Worm (Caenorhabditis elegans) whole organism, early embryonic: ENCODE results near the gene sym-4.

Source experiments
- F13C5.2 ChIP-seq: sonication (generic microtip); optimal IDR thresholded peaks from 2 replicates; lab custom pipeline; 2017; ENCODE audit warnings: mild to moderate bottlenecking, missing genetic modification characterization, inconsistent platforms, missing compliant biosample characterization
- aly-1 ChIP-seq: sonication (generic microtip); optimal IDR thresholded peaks from 2 replicates; lab custom pipeline; 2016; ENCODE audit warnings: missing genetic modification characterization, missing compliant biosample characterization
- ama-1 ChIP-seq: fragments of 150-350 bp; optimal IDR thresholded peaks from 2 replicates; lab custom pipeline; 2014
- ceh-36 ChIP-seq: sonication (generic microtip); optimal IDR thresholded peaks from 2 replicates; lab custom pipeline; 2016; ENCODE audit warnings: missing genetic modification characterization, inconsistent platforms, missing compliant biosample characterization
- ets-7 ChIP-seq: sonication (generic microtip); optimal IDR thresholded peaks from 2 replicates; lab custom pipeline; 2016; ENCODE audit warnings: missing genotype, missing genetic modification characterization, missing compliant biosample characterization
- hmg-4 ChIP-seq: fragments of 200-800 bp; sonication (Bioruptor generic); optimal IDR thresholded peaks from 2 replicates; lab custom pipeline; 2018; ENCODE audit warnings: mild to moderate bottlenecking, missing genetic modification characterization, missing compliant biosample characterization
- hnd-1 ChIP-seq: sonication (generic microtip); optimal IDR thresholded peaks from 2 replicates; lab custom pipeline; 2016; ENCODE audit warnings: missing genetic modification characterization, missing compliant biosample characterization
- sea-1 ChIP-seq: fragments of 200-800 bp; sonication (Bioruptor generic); conservative IDR thresholded peaks from 2 replicates; pipeline ENCODE4 v1.3.6; 2022; ENCODE audit warnings: missing genetic modification characterization, missing compliant biosample characterization
- tbx-37 ChIP-seq: fragments of 200-800 bp; sonication (Bioruptor generic); conservative IDR thresholded peaks from 2 replicates; pipeline ENCODE4 v1.3.6; 2022; ENCODE audit warnings: missing genetic modification reagents, missing genetic modification characterization, missing compliant biosample characterization

ce11 chrX:14179488-14179887 is 10.1 kb upstream of the sym-4 start:
- TF ChIP-seq ama-1 (no peak), aly-1 (no peak), ets-7 (tag; lab: Kevin White, UChicago) (no peak), sea-1 (GFP tag; lab: Robert Waterston, UW) (no peak), tbx-37 (GFP tag; lab: Robert Waterston, UW) (no peak), hmg-4 (no peak), F13C5.2 (no peak), ceh-36 (tag; lab: Kevin White, UChicago) (no peak), hnd-1 (tag; lab: Kevin White, UChicago) (no peak)
